Worm (Caenorhabditis elegans) whole organism, late embryonic: Measurements from ENCODE around the gene mca-1.

Source experiments
- K02D7.2 ChIP-seq: sonication (generic microtip); optimal IDR thresholded peaks from 2 replicates; lab custom pipeline; 2017; ENCODE audit warnings: mild to moderate bottlenecking, missing genetic modification characterization, missing compliant biosample characterization
- K09A11.1 ChIP-seq: sonication (generic microtip); optimal IDR thresholded peaks from 2 replicates; lab custom pipeline; 2017; ENCODE audit warnings: antibody characterized with exemption, mild to moderate bottlenecking, missing genetic modification characterization, missing compliant biosample characterization; ENCODE audit not compliant: insufficient read depth
- Y22D7AL.16 ChIP-seq: sonication (generic microtip); optimal IDR thresholded peaks from 2 replicates; lab custom pipeline; 2016; ENCODE audit warnings: missing genetic modification characterization, missing compliant biosample characterization
- ahr-1 ChIP-seq: sonication (generic microtip); optimal IDR thresholded peaks from 2 replicates; lab custom pipeline; 2016; ENCODE audit warnings: missing genetic modification characterization, missing compliant biosample characterization
- ceh-18 ChIP-seq: sonication (generic microtip); optimal IDR thresholded peaks from 2 replicates; lab custom pipeline; 2016; ENCODE audit warnings: missing genetic modification characterization, missing compliant biosample characterization
- ceh-2 ChIP-seq: sonication (generic microtip); optimal IDR thresholded peaks from 2 replicates; lab custom pipeline; 2016; ENCODE audit warnings: missing genotype, missing genetic modification characterization, missing compliant biosample characterization
- ceh-22 ChIP-seq: sonication (generic microtip); optimal IDR thresholded peaks from 2 replicates; lab custom pipeline; 2017; ENCODE audit warnings: missing biosample characterization, missing genetic modification characterization
- ceh-24 ChIP-seq: sonication (generic microtip); optimal IDR thresholded peaks from 2 replicates; lab custom pipeline; 2016; ENCODE audit warnings: mild to moderate bottlenecking, missing genetic modification characterization, missing compliant biosample characterization
- ceh-48 ChIP-seq: sonication (generic microtip); optimal IDR thresholded peaks from 2 replicates; lab custom pipeline; 2016; ENCODE audit warnings: missing genetic modification characterization, inconsistent platforms, missing compliant biosample characterization
- ceh-6 ChIP-seq: fragments of 200-800 bp; sonication (Bioruptor generic); optimal IDR thresholded peaks from 2 replicates; lab custom pipeline; 2018; ENCODE audit warnings: mild to moderate bottlenecking, missing genetic modification characterization, missing compliant biosample characterization
- che-1 ChIP-seq: sonication (generic microtip); optimal IDR thresholded peaks from 2 replicates; lab custom pipeline; 2016; ENCODE audit warnings: mild to moderate bottlenecking, missing genetic modification characterization, missing compliant biosample characterization
- dve-1 ChIP-seq: sonication (generic microtip); optimal IDR thresholded peaks from 2 replicates; lab custom pipeline; 2017; ENCODE audit warnings: antibody characterized with exemption, mild to moderate bottlenecking, missing genetic modification characterization, missing compliant biosample characterization
- elt-2 ChIP-seq: sonication (generic microtip); optimal IDR thresholded peaks from 2 replicates; lab custom pipeline; 2016; ENCODE audit warnings: missing genetic modification reagents, missing genetic modification characterization, missing compliant biosample characterization
- eyg-1 ChIP-seq: sonication (generic microtip); optimal IDR thresholded peaks from 2 replicates; lab custom pipeline; 2016; ENCODE audit warnings: missing genotype, missing genetic modification characterization, missing compliant biosample characterization
- fax-1 ChIP-seq: sonication (generic microtip); optimal IDR thresholded peaks from 2 replicates; lab custom pipeline; 2016; ENCODE audit warnings: missing genotype, missing genetic modification characterization, missing compliant biosample characterization
- gmeb-2 ChIP-seq: sonication (generic microtip); optimal IDR thresholded peaks from 2 replicates; lab custom pipeline; 2016; ENCODE audit warnings: missing genetic modification characterization, inconsistent platforms, missing compliant biosample characterization
- hlh-8 ChIP-seq: sonication (generic microtip); optimal IDR thresholded peaks from 2 replicates; lab custom pipeline; 2016; ENCODE audit warnings: missing genotype, missing genetic modification characterization, missing compliant biosample characterization
- lim-6 ChIP-seq: sonication (generic microtip); optimal IDR thresholded peaks from 2 replicates; lab custom pipeline; 2016; ENCODE audit warnings: missing genetic modification characterization, missing compliant biosample characterization
- madf-2 ChIP-seq: sonication (generic microtip); optimal IDR thresholded peaks from 2 replicates; lab custom pipeline; 2017; ENCODE audit warnings: missing genetic modification characterization, missing compliant biosample characterization
- npax-4 ChIP-seq: sonication (generic microtip); optimal IDR thresholded peaks from 2 replicates; lab custom pipeline; 2016; ENCODE audit warnings: missing genetic modification characterization, missing compliant biosample characterization
- odd-2 ChIP-seq: sonication (generic microtip); optimal IDR thresholded peaks from 2 replicates; lab custom pipeline; 2017; ENCODE audit warnings: antibody characterized with exemption, mild to moderate bottlenecking, missing genetic modification characterization, missing compliant biosample characterization
- pag-3 ChIP-seq: sonication (generic microtip); optimal IDR thresholded peaks from 2 replicates; lab custom pipeline; 2016; ENCODE audit warnings: missing compliant biosample characterization, missing genetic modification characterization, borderline replicate concordance
- pat-9 ChIP-seq: fragments of 200-800 bp; sonication (Bioruptor generic); optimal IDR thresholded peaks from 2 replicates; lab custom pipeline; 2018; ENCODE audit warnings: mild to moderate bottlenecking, missing genetic modification characterization, moderate library complexity, missing compliant biosample characterization
- pax-1 ChIP-seq: fragments of 150-350 bp; optimal IDR thresholded peaks from 2 replicates; lab custom pipeline; 2014; ENCODE audit warnings: missing biosample characterization, missing genetic modification characterization
- pha-4 ChIP-seq: fragments of 150-350 bp; optimal IDR thresholded peaks from 2 replicates; lab custom pipeline; 2018; ENCODE audit warnings: missing biosample characterization, missing genetic modification reagents, missing genetic modification characterization
- pqm-1 ChIP-seq: sonication (generic microtip); optimal IDR thresholded peaks from 2 replicates; lab custom pipeline; 2016; ENCODE audit warnings: missing genetic modification characterization, missing compliant biosample characterization
- pros-1 ChIP-seq: fragments of 150-350 bp; optimal IDR thresholded peaks from 2 replicates; lab custom pipeline; 2014; ENCODE audit warnings: missing biosample characterization, missing genetic modification reagents, missing genetic modification characterization
- ref-2 ChIP-seq: sonication (generic microtip); optimal IDR thresholded peaks from 2 replicates; lab custom pipeline; 2016; ENCODE audit warnings: missing genetic modification characterization, missing compliant biosample characterization
- rnt-1 ChIP-seq: sonication (generic microtip); optimal IDR thresholded peaks from 2 replicates; lab custom pipeline; 2016; ENCODE audit warnings: missing genetic modification characterization, missing compliant biosample characterization
- sox-2 ChIP-seq: fragments of 200-800 bp; sonication (Bioruptor generic); IDR thresholded peaks from 2 replicates; pipeline ENCODE4 v1.3.6; 2022; ENCODE audit warnings: missing genetic modification reagents, missing genetic modification characterization, missing compliant biosample characterization
- tbx-2 ChIP-seq: sonication (generic microtip); optimal IDR thresholded peaks from 2 replicates; lab custom pipeline; 2016; ENCODE audit warnings: missing genetic modification characterization, missing compliant biosample characterization
- unc-3 ChIP-seq, 2 experiments: fragments of 200-800 bp in 1 of 2; sonication (Bioruptor generic) in 1 of 2; sonication (generic microtip) in 1 of 2; conservative IDR thresholded peaks in 1 of 2; optimal IDR thresholded peaks in 1 of 2; 2 replicates each; pipeline versions ENCODE4 v1.3.6 to Lab custom; 2016 to 2022; ENCODE audit warnings: missing compliant biosample characterization in 2 of 2, missing genetic modification characterization in 2 of 2, missing genetic modification reagents in 1 of 2
- unc-42 ChIP-seq: sonication (generic microtip); optimal IDR thresholded peaks from 2 replicates; lab custom pipeline; 2016; ENCODE audit warnings: missing genotype, missing genetic modification characterization, missing compliant biosample characterization
- unc-55 ChIP-seq: sonication (generic microtip); optimal IDR thresholded peaks from 2 replicates; lab custom pipeline; 2017; ENCODE audit warnings: missing biosample characterization, missing genetic modification reagents, missing genetic modification characterization
- zip-5 ChIP-seq: sonication (generic microtip); optimal IDR thresholded peaks from 2 replicates; lab custom pipeline; 2016; ENCODE audit warnings: missing genetic modification characterization, missing compliant biosample characterization

mca-1 gene

DNA sequence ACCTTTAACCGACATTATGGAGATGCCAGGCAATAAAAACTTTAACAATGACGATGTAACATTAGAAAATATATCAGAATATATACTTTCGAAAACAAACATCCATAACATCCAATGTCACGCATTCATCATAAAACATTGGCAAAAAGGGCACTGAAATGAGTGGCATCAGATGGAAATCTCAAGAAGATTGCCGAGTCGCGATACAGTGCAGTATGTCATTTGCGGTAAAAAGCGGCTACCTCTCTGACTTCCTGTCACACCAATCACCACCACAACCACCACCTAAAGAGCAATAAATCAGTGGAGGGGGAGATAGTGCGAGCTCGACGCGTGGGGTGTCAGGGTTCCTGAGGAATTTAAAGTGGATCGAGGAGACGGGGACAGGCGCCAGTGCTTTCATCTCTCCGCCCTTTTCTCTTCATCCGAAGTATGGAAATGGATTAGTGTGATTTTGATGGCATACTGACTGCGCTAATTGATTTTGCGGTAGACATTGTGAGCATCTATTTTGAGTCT lies 21.6 kb downstream of the mca-1 start:
- no peak for TF ChIP-seq ceh-24
- no peak for TF ChIP-seq gmeb-2 (tag; lab: Kevin White, UChicago)
- TF ChIP-seq unc-55 (GFP tag; lab: Kevin White, UChicago): peak; percentile 48
- TF ChIP-seq madf-2: no peak
- TF ChIP-seq K02D7.2 (tag; lab: Kevin White, UChicago): no peak
- no peak for TF ChIP-seq pha-4 (tag; lab: Kevin White, UChicago)
- TF ChIP-seq rnt-1 (tag; lab: Kevin White, UChicago): peak; percentile 27
- no peak for TF ChIP-seq pat-9 (tag; lab: Kevin White, UChicago)
- TF ChIP-seq, all 69 proteins: peak for 2

DNA sequence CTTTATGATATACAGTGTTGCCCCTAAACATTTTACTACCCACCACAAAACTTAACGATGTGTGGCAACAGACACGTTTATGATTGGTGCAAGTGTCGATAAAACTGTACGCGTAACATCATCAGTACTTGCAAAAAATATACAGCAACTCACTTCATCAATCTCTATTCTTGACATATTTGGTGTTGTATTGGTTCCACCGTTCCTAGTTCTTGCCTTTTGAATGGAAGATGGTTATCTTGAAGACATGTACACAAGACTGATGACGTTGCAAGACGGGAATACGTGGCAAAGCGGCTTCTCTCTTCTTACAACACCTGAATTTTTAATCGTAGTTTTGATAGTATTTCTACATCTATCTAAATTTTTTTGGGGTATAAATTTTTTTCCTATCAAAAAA lies 23.8 kb downstream of the mca-1 start:
- TF ChIP-seq pat-9 (tag; lab: Kevin White, UChicago): no peak
- no peak for TF ChIP-seq pqm-1
- no peak for TF ChIP-seq tbx-2 (tag; lab: Kevin White, UChicago)
- no peak for TF ChIP-seq ahr-1 (tag; lab: Kevin White, UChicago)
- TF ChIP-seq pag-3 (tag; lab: Kevin White, UChicago): no peak
- no peak for TF ChIP-seq ceh-2 (tag; lab: Kevin White, UChicago)
- no peak for TF ChIP-seq pros-1 (tag; lab: Kevin White, UChicago)
- TF ChIP-seq unc-55 (GFP tag; lab: Kevin White, UChicago): no peak
- no peak for TF ChIP-seq ref-2 (tag; lab: Kevin White, UChicago)
- no peak for TF ChIP-seq elt-2 (tag; lab: Kevin White, UChicago)
- TF ChIP-seq rnt-1 (tag; lab: Kevin White, UChicago): no peak
- no peak for TF ChIP-seq unc-3 (GFP tag; conservative IDR thresholded peaks at IDR 0.05; lab: Robert Waterston, UW)
- TF ChIP-seq unc-3 (tag; optimal IDR thresholded peaks at IDR 0.05; lab: Kevin White, UChicago): no peak
- no peak for TF ChIP-seq Y22D7AL.16
- TF ChIP-seq fax-1 (tag; lab: Kevin White, UChicago): no peak

DNA sequence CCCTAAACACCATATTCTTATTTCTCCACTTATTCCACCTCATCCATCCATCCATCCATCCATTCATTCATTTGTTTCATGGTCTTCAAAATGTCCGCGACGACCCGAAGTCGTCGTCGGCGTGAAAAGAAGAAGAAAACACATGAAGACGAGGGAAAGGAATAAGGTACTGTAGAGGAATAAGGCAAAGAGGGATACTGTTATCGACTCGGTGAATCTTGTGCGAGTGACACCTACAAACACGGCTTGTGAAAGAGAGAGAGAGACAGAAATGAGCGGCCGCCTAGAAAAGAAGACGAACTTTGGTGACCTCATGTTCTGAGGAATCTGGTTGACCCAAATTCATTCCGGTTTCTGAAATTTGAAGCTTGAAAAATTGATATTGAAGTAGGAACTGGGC lies 25.7 kb downstream of the mca-1 start:
- no peak for TF ChIP-seq ceh-18 (tag; lab: Kevin White, UChicago)
- TF ChIP-seq npax-4 (tag; lab: Kevin White, UChicago): no peak
- TF ChIP-seq, all 69 proteins: peak for 0

DNA sequence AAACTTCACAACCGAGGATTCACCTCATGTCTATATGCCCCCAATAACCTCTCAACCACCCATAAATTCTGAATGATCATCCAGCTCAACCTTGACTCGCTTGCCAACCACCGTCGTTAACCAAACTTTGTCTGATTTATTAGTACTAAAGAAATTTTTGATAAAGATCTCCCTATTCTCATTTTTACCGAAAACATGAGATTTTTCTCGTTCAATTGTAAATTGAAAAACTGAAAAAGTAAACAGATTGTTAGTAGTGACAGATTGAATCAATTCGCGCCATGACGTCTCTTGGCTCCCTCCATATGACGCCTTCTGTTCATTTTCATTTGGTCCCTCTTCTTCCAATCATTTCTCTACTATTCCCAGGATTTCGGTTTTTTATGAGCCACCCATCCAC lies 26.8 kb downstream of the mca-1 start:
- TF ChIP-seq ceh-2 (tag; lab: Kevin White, UChicago): no peak
- no peak for TF ChIP-seq zip-5 (tag; lab: Kevin White, UChicago)
- TF ChIP-seq ceh-6 (GFP tag; lab: Kevin White, UChicago): no peak
- TF ChIP-seq ceh-22 (tag; lab: Kevin White, UChicago): no peak
- no peak for TF ChIP-seq odd-2
- no peak for TF ChIP-seq che-1 (tag; lab: Kevin White, UChicago)
- no peak for TF ChIP-seq ceh-24
- no peak for TF ChIP-seq eyg-1 (tag; lab: Kevin White, UChicago)
- no peak for TF ChIP-seq K09A11.1 (tag; lab: Kevin White, UChicago)
- TF ChIP-seq npax-4 (tag; lab: Kevin White, UChicago): no peak
- TF ChIP-seq, all 69 proteins: peak for 0

DNA sequence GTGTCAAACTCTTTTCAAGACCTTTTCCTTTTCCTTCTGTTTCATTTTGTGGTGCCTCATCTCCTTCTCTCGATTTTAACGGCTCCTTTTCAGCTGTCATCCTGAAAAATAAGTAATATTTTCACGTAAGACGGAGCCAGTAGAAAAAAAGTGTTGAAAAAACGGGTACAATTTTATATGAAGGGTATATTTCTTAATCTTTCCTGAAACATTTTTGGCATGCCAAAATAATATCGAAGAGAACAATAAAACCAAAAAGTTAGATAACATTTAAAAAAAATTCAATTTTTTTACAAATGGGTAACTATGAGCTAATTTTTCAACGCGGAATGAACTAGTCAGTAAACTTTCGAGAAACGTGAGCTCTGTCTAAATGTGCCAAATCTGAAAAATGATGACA lies 33.2 kb downstream of the mca-1 start, which contains the start of gene aat-1:
Gene aat-1 (minus strand): TSS at position 101 of the 400 bp plus-strand sequence.
- TF ChIP-seq hlh-8 (tag; lab: Kevin White, UChicago) (no peak), pax-1 (tag; lab: Kevin White, UChicago) (no peak), ceh-6 (GFP tag; lab: Kevin White, UChicago) (no peak), zip-5 (tag; lab: Kevin White, UChicago) (no peak), ceh-18 (tag; lab: Kevin White, UChicago) (no peak), elt-2 (tag; lab: Kevin White, UChicago) (no peak), sox-2 (GFP tag; lab: Robert Waterston, UW) (no peak), unc-42 (tag; lab: Kevin White, UChicago) (no peak), tbx-2 (tag; lab: Kevin White, UChicago) (no peak), lim-6 (tag; lab: Kevin White, UChicago) (no peak), rnt-1 (tag; lab: Kevin White, UChicago) (no peak), odd-2 (no peak), npax-4 (tag; lab: Kevin White, UChicago) (no peak), dve-1 (no peak), K02D7.2 (tag; lab: Kevin White, UChicago) (no peak), ceh-48 (tag; lab: Kevin White, UChicago) (no peak)
